Fruit fly (Drosophila melanogaster) whole organism, pupa: ENCODE measurements around the gene Dus4.

Experiments
- CG10348 ChIP-seq: fragments of 200-800 bp; sonication (Bioruptor generic); IDR thresholded peaks from 2 replicates; pipeline ENCODE4 v1.3.6; 2022; ENCODE audit warnings: missing biosample characterization, missing genetic modification characterization
- CG12605 ChIP-seq: fragments of 200-800 bp; sonication (Bioruptor generic); IDR thresholded peaks from 2 replicates; pipeline ENCODE4 v1.3.6; 2022; ENCODE audit warnings: missing biosample characterization, missing genetic modification characterization
- CG13204 ChIP-seq: fragments of 200-800 bp; sonication (Bioruptor generic); optimal IDR thresholded peaks from 2 replicates; lab custom pipeline; 2018; ENCODE audit warnings: missing biosample characterization, mild to moderate bottlenecking, missing genetic modification characterization, moderate library complexity
- CG14655 ChIP-seq: fragments of 200-800 bp; sonication (Bioruptor generic); optimal IDR thresholded peaks from 3 replicates; lab custom pipeline; 2017; ENCODE audit warnings: mild to moderate bottlenecking, missing biosample characterization, missing genetic modification reagents, missing genetic modification characterization
- CG17806 ChIP-seq: fragments of 200-800 bp; sonication (Bioruptor generic); optimal IDR thresholded peaks from 2 replicates; lab custom pipeline; 2018; ENCODE audit warnings: missing biosample characterization, mild to moderate bottlenecking, missing genetic modification characterization, moderate library complexity
- CG4496 ChIP-seq: fragments of 200-800 bp; sonication (Bioruptor generic); IDR thresholded peaks from 3 replicates; pipeline ENCODE4 v1.3.6; 2022; ENCODE audit warnings: missing biosample characterization, missing genetic modification characterization
- CG8159 ChIP-seq: fragments of 200-800 bp; sonication (Bioruptor generic); optimal IDR thresholded peaks from 3 replicates; lab custom pipeline; 2018; ENCODE audit warnings: missing biosample characterization, mild to moderate bottlenecking, missing genetic modification characterization, moderate library complexity
- CG9948 ChIP-seq: fragments of 200-800 bp; sonication (Bioruptor generic); optimal IDR thresholded peaks from 2 replicates; lab custom pipeline; 2018; ENCODE audit warnings: missing biosample characterization, mild to moderate bottlenecking, missing genetic modification characterization, moderate library complexity
- EcR ChIP-seq: fragments of 200-800 bp; sonication (Bioruptor generic); optimal IDR thresholded peaks from 3 replicates; lab custom pipeline; 2019; ENCODE audit warnings: missing biosample characterization, missing genetic modification characterization, mild to moderate bottlenecking, moderate library complexity, missing genetic modification reagents
- Pif1B ChIP-seq: fragments of 200-800 bp; sonication (Bioruptor generic); optimal IDR thresholded peaks from 3 replicates; lab custom pipeline; 2016; ENCODE audit warnings: missing biosample characterization, missing genetic modification characterization
- Snoo ChIP-seq: fragments of 200-800 bp; sonication (Bioruptor generic); optimal IDR thresholded peaks from 3 replicates; lab custom pipeline; 2017; ENCODE audit warnings: missing biosample characterization, mild to moderate bottlenecking, missing genetic modification characterization, inconsistent platforms
- fd96Ca ChIP-seq: fragments of 200-800 bp; sonication (Bioruptor generic); IDR thresholded peaks from 3 replicates; pipeline ENCODE4 v1.3.6; 2022; ENCODE audit warnings: missing biosample characterization, missing genetic modification characterization
- gl ChIP-seq: fragments of 200-800 bp; sonication (Bioruptor generic); optimal IDR thresholded peaks from 2 replicates; lab custom pipeline; 2018; ENCODE audit warnings: missing biosample characterization, mild to moderate bottlenecking, missing genetic modification characterization
- rn ChIP-seq: fragments of 200-800 bp; sonication (Bioruptor generic); IDR thresholded peaks from 2 replicates; pipeline ENCODE4 v1.3.6; 2022; ENCODE audit warnings: missing biosample characterization, missing genetic modification characterization

dm6 chr2L:19018266-19018665, 44.8 kb upstream of the Dus4 start:
- TF ChIP-seq Snoo (tag; lab: Kevin White, UChicago) = no peak
- TF ChIP-seq CG17806 (tag; lab: Kevin White, UChicago) = no peak
- TF ChIP-seq CG10348 (GFP tag; lab: Robert Waterston, UW) = no peak
- no peak for TF ChIP-seq Pif1B (GFP tag; lab: Kevin White, UChicago)
- no peak for TF ChIP-seq EcR (GFP tag; lab: Kevin White, UChicago)
- TF ChIP-seq CG14655 (GFP tag; lab: Kevin White, UChicago) = no peak
- TF ChIP-seq CG12605 (GFP tag; lab: Robert Waterston, UW) = no peak
- no peak for TF ChIP-seq rn (GFP tag; lab: Robert Waterston, UW)
- TF ChIP-seq CG13204 (GFP tag; lab: Kevin White, UChicago) = peak; percentile 16
- TF ChIP-seq CG4496 (GFP tag; lab: Robert Waterston, UW) = no peak
- TF ChIP-seq CG8159 (tag; lab: Kevin White, UChicago) = no peak
- TF ChIP-seq CG9948 = no peak
- no peak for TF ChIP-seq fd96Ca (GFP tag; lab: Robert Waterston, UW)
- no peak for TF ChIP-seq gl (tag; lab: Kevin White, UChicago)
